Fruit fly (Drosophila melanogaster): ENCODE data around the gene Krn.

Gene Krn

DNA sequence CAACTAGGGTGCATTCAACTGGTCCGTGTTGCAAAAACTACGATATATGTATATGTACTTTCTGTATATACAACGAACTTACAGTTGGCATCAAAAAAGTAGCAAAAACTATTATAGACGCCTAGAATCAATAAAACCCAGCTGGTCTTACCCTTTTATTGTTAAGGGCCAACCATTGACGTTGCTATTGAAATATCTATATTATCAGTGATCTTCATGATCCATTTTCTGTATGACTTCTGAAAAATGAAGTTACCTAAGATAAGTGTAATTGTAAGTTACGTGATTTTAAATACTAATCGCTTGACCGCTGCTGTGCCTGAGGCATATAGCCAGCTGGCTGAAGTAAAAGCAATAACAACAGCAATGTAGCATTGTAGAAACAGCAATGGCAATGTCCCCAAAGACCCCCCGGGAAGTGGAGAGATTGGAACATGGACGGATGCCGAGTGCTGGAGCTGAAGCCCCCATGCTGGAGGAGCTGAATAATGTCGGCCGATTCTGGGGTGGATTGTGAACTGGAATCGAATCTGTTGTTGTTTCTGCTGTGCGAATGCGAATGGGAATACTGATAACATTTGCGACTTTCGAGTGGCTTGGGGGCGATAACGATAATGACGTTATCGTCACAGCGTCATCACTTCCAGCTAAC, 3.8 kb upstream of the Krn start (continued):
- TF ChIP-seq Adf1 (GFP tag; IDR thresholded peaks at IDR 0.05), result no peak
- TF ChIP-seq CG18476 (GFP tag; optimal IDR thresholded peaks at IDR 0.05), result peak; percentile 17
- TF ChIP-seq ato (GFP tag; IDR thresholded peaks at IDR 0.05; ENCODE audit: partially characterized antibody), result no peak
- TF ChIP-seq grn (GFP tag; optimal IDR thresholded peaks at IDR 0.05), result no peak
- no peak for TF ChIP-seq CG34224 (GFP tag; IDR thresholded peaks at IDR 0.05; ENCODE audit: partially characterized antibody)
- peak; percentile 43; the same call in 1 of the 2 replicates for TF ChIP-seq slbo (GFP tag; IDR thresholded peaks at IDR 0.05)
- peak; percentile 61 for TF ChIP-seq Sox102F (GFP tag; optimal IDR thresholded peaks at IDR 0.05)
- no peak for TF ChIP-seq CG17912 (GFP tag; optimal IDR thresholded peaks at IDR 0.05)
- TF ChIP-seq sqz (GFP tag; optimal IDR thresholded peaks at IDR 0.05), result no peak
- TF ChIP-seq CG8765 (GFP tag; IDR thresholded peaks at IDR 0.05), result no peak
- TF ChIP-seq CG11723 (GFP tag; optimal IDR thresholded peaks at IDR 0.05), result no peak
- peak; percentile 50 for TF ChIP-seq Blimp-1 (GFP tag; optimal IDR thresholded peaks at IDR 0.05)
- no peak for TF ChIP-seq kah (GFP tag; optimal IDR thresholded peaks at IDR 0.05)
- TF ChIP-seq lmd (GFP tag; IDR thresholded peaks at IDR 0.05), result no peak; the same call in 1 of the 2 replicates
- peak; percentile 43 for TF ChIP-seq lilli (GFP tag; optimal IDR thresholded peaks at IDR 0.05)
- TF ChIP-seq zfh1 (GFP tag; IDR thresholded peaks at IDR 0.05), result 0 out of 3 replicates have a peak, but pooled peaks have one; percentile 35
- no peak for TF ChIP-seq wdn (GFP tag; IDR thresholded peaks at IDR 0.05)
- TF ChIP-seq ems (GFP tag; optimal IDR thresholded peaks at IDR 0.05), result peak; percentile 27
- TF ChIP-seq Fer1 (GFP tag; optimal IDR thresholded peaks at IDR 0.05), result peak; percentile 11
- peak; percentile 10 for TF ChIP-seq CG15601 (tag; optimal IDR thresholded peaks at IDR 0.05)
- TF ChIP-seq CTCF (GFP tag; optimal IDR thresholded peaks at IDR 0.05), result peak; percentile 10
- TF ChIP-seq ATbp (GFP tag; optimal IDR thresholded peaks at IDR 0.05), result peak; percentile 19
- TF ChIP-seq CG4707 (GFP tag; optimal IDR thresholded peaks at IDR 0.05), result no peak
- TF ChIP-seq nmo (GFP tag; optimal IDR thresholded peaks at IDR 0.05), result peak; percentile 49
- TF ChIP-seq odd (GFP tag; optimal IDR thresholded peaks at IDR 0.05), result no peak
- no peak for TF ChIP-seq fru (optimal IDR thresholded peaks at IDR 0.05)
- TF ChIP-seq CG3065 (GFP tag; optimal IDR thresholded peaks at IDR 0.05), result no peak
- no peak for TF ChIP-seq CG31365 (tag; optimal IDR thresholded peaks at IDR 0.05)
- TF ChIP-seq pum (GFP tag; optimal IDR thresholded peaks at IDR 0.05), result no peak
- TF ChIP-seq CrebB (tag; optimal IDR thresholded peaks at IDR 0.05), result no peak
- TF ChIP-seq klu (GFP tag; IDR thresholded peaks at IDR 0.05), result no peak
- TF ChIP-seq dpn (GFP tag; optimal IDR thresholded peaks at IDR 0.05), result peak in 1 of 2 experiments; percentile 36
- TF ChIP-seq Med (GFP tag), result peak; percentile 86
- TF ChIP-seq esg (GFP tag; conservative IDR thresholded peaks at IDR 0.05), result no peak
- TF ChIP-seq CG6689 (GFP tag; IDR thresholded peaks at IDR 0.05), result 0 out of 2 replicates have a peak, but pooled peaks have one; percentile 21
- no peak for TF ChIP-seq cas (GFP tag; IDR thresholded peaks at IDR 0.05)
- no peak for TF ChIP-seq dati (GFP tag; IDR thresholded peaks at IDR 0.05)
- TF ChIP-seq amos (GFP tag; IDR thresholded peaks at IDR 0.05; ENCODE audit: partially characterized antibody), result no peak; the same call in 1 of the 2 replicates
- no peak for TF ChIP-seq Gug (GFP tag; IDR thresholded peaks at IDR 0.05)
- TF ChIP-seq CG6813 (GFP tag; optimal IDR thresholded peaks at IDR 0.05), result no peak
- no peak for TF ChIP-seq Sry-β (GFP tag; optimal IDR thresholded peaks at IDR 0.05)
- no peak for TF ChIP-seq sim (GFP tag; IDR thresholded peaks at IDR 0.05)
- no peak for TF ChIP-seq CG4730 (GFP tag; IDR thresholded peaks at IDR 0.05)
- no peak for TF ChIP-seq croc (GFP tag; conservative IDR thresholded peaks at IDR 0.05)
- no peak for TF ChIP-seq ro (GFP tag; IDR thresholded peaks at IDR 0.05)
- TF ChIP-seq Dll (GFP tag; IDR thresholded peaks at IDR 0.05; ENCODE audit: partially characterized antibody), result no peak
- TF ChIP-seq pros (GFP tag; optimal IDR thresholded peaks at IDR 0.05), result no peak
- TF ChIP-seq sens (GFP tag), result peak; percentile 82
- TF ChIP-seq bbx (GFP tag; IDR thresholded peaks at IDR 0.05; ENCODE audit: partially characterized antibody), result no peak
- no peak for TF ChIP-seq gro (GFP tag; optimal IDR thresholded peaks at IDR 0.05)
- no peak for TF ChIP-seq Deaf1 (tag; optimal IDR thresholded peaks at IDR 0.05)

Data from whole organism, embryonic.